Worm (Caenorhabditis elegans) whole organism, mixed stage, embryonic: ENCODE results near the gene mel-28.

ENCODE experiments used
- ceh-39 ChIP-seq: fragments of 150-350 bp; optimal IDR thresholded peaks from 2 replicates; lab custom pipeline; 2014; ENCODE audit warnings: missing biosample characterization, missing genetic modification characterization
- ceh-83 ChIP-seq: fragments of 200-800 bp; sonication (Bioruptor generic); optimal IDR thresholded peaks from 2 replicates; lab custom pipeline; 2018; ENCODE audit warnings: mild to moderate bottlenecking, missing genetic modification characterization, missing compliant biosample characterization
- drap-1 ChIP-seq: fragments of 200-800 bp; sonication (Bioruptor generic); optimal IDR thresholded peaks from 3 replicates; lab custom pipeline; 2018; ENCODE audit warnings: mild to moderate bottlenecking, missing genetic modification characterization, missing compliant biosample characterization
- elt-1 ChIP-seq: sonication (generic microtip); optimal IDR thresholded peaks from 2 replicates; lab custom pipeline; 2017; ENCODE audit warnings: missing genetic modification characterization, mild to moderate bottlenecking, missing compliant biosample characterization, antibody characterized with exemption, moderate library complexity, borderline replicate concordance; ENCODE audit not compliant: insufficient read depth
- nhr-12 ChIP-seq: fragments of 150-350 bp; optimal IDR thresholded peaks from 2 replicates; lab custom pipeline; 2014; ENCODE audit warnings: missing biosample characterization, missing genetic modification characterization
- nhr-237 ChIP-seq: fragments of 150-350 bp; optimal IDR thresholded peaks from 2 replicates; lab custom pipeline; 2014; ENCODE audit warnings: missing biosample characterization, missing genetic modification characterization
- nhr-28 ChIP-seq: fragments of 150-350 bp; optimal IDR thresholded peaks from 2 replicates; lab custom pipeline; 2014; ENCODE audit warnings: missing biosample characterization, missing genetic modification characterization
- ztf-11 ChIP-seq: fragments of 150-350 bp; optimal IDR thresholded peaks from 2 replicates; lab custom pipeline; 2014; ENCODE audit warnings: missing biosample characterization, missing genetic modification characterization

ce11 chrIII:4765474-4765873 is 20.4 kb upstream of the mel-28 start, which contains the start of gene B0393.5:
- TF ChIP-seq drap-1 (GFP tag; lab: Kevin White, UChicago) (no peak), nhr-12 (tag; lab: Kevin White, UChicago) (no peak), ceh-39 (tag; lab: Kevin White, UChicago) (no peak), elt-1 (tag; lab: Kevin White, UChicago) (no peak), ztf-11 (no peak), nhr-237 (tag; lab: Kevin White, UChicago) (no peak), nhr-28 (tag; lab: Kevin White, UChicago) (no peak), ceh-83 (GFP tag; lab: Kevin White, UChicago) (no peak)
